Fruit fly (Drosophila melanogaster) whole organism, adult: ENCODE measurements around the gene CG31174.
A peak's percentile ranks its signal among the peaks of the same experiment; 100 is the strongest.

Experiments used
- CG11617 ChIP-seq: fragments of 200-800 bp; sonication (Bioruptor generic); optimal IDR thresholded peaks from 2 replicates; lab custom pipeline; 2017; ENCODE audit warnings: mild to moderate bottlenecking, missing biosample characterization, missing genetic modification reagents, missing genetic modification characterization
- CG12768 ChIP-seq: fragments of 200-800 bp; sonication (Bioruptor generic); optimal IDR thresholded peaks from 2 replicates; lab custom pipeline; 2017; ENCODE audit warnings: missing biosample characterization, missing genetic modification characterization, mild to moderate bottlenecking, moderate library complexity, missing genetic modification reagents
- CG14711 ChIP-seq: fragments of 200-800 bp; sonication (Bioruptor generic); optimal IDR thresholded peaks from 2 replicates; lab custom pipeline; 2018; ENCODE audit warnings: missing biosample characterization, mild to moderate bottlenecking, missing genetic modification characterization, moderate library complexity
- CG1620 ChIP-seq: fragments of 200-800 bp; sonication (Bioruptor generic); optimal IDR thresholded peaks from 2 replicates; lab custom pipeline; 2016; ENCODE audit warnings: missing biosample characterization, missing genetic modification characterization
- CG33017 ChIP-seq: fragments of 200-800 bp; sonication (Bioruptor generic); optimal IDR thresholded peaks from 2 replicates; lab custom pipeline; 2018; ENCODE audit warnings: missing biosample characterization, mild to moderate bottlenecking, missing genetic modification characterization, moderate library complexity
- CG5204 ChIP-seq: fragments of 200-800 bp; sonication (Bioruptor generic); optimal IDR thresholded peaks from 2 replicates; lab custom pipeline; 2016; ENCODE audit warnings: missing biosample characterization, missing genetic modification characterization
- CG7045 ChIP-seq: fragments of 200-800 bp; sonication (Bioruptor generic); optimal IDR thresholded peaks from 2 replicates; lab custom pipeline; 2017; ENCODE audit warnings: missing biosample characterization, mild to moderate bottlenecking, missing genetic modification characterization
- CG7101 ChIP-seq: fragments of 200-800 bp; sonication (Bioruptor generic); optimal IDR thresholded peaks from 2 replicates; lab custom pipeline; 2018; ENCODE audit warnings: missing biosample characterization, mild to moderate bottlenecking, missing genetic modification characterization, moderate library complexity
- Clk ChIP-seq: fragments of 200-800 bp; sonication (Bioruptor generic); optimal IDR thresholded peaks from 2 replicates; lab custom pipeline; 2017; ENCODE audit warnings: missing biosample characterization, missing genetic modification characterization
- Crg-1 ChIP-seq: fragments of 200-800 bp; sonication (Bioruptor generic); optimal IDR thresholded peaks from 2 replicates; lab custom pipeline; 2016; ENCODE audit warnings: missing biosample characterization, missing genetic modification characterization
- Hr96 ChIP-seq: fragments of 200-800 bp; sonication (Bioruptor generic); optimal IDR thresholded peaks from 2 replicates; lab custom pipeline; 2016; ENCODE audit warnings: missing biosample characterization, missing genetic modification characterization
- Mnt ChIP-seq: fragments of 200-800 bp; sonication (Bioruptor generic); optimal IDR thresholded peaks from 2 replicates; lab custom pipeline; 2016; ENCODE audit warnings: missing biosample characterization, mild to moderate bottlenecking, missing genetic modification characterization
- bab1 ChIP-seq: fragments of 200-800 bp; sonication (Bioruptor generic); optimal IDR thresholded peaks from 3 replicates; lab custom pipeline; 2019; ENCODE audit warnings: missing biosample characterization, mild to moderate bottlenecking, missing genetic modification characterization, moderate library complexity
- cic ChIP-seq: fragments of 200-800 bp; sonication (Bioruptor generic); optimal IDR thresholded peaks from 2 replicates; lab custom pipeline; 2017; ENCODE audit warnings: missing biosample characterization, mild to moderate bottlenecking, missing genetic modification characterization, moderate library complexity
- cnc ChIP-seq, 2 experiments: fragments of >200 bp; optimal IDR thresholded peaks; 2 replicates each; lab custom pipeline; 2017
- kay ChIP-seq: fragments of 200-800 bp; sonication (Bioruptor generic); peaks from one replicate; lab custom pipeline; 2016; ENCODE audit warnings: missing biosample characterization, missing genetic modification characterization, borderline replicate concordance
- ovo ChIP-seq: fragments of 200-800 bp; sonication (Bioruptor generic); optimal IDR thresholded peaks from 2 replicates; lab custom pipeline; 2016; ENCODE audit warnings: missing biosample characterization, missing genetic modification characterization
- pad ChIP-seq: fragments of 200-800 bp; sonication (Bioruptor generic); optimal IDR thresholded peaks from 3 replicates; lab custom pipeline; 2017; ENCODE audit warnings: missing biosample characterization, missing genetic modification characterization, mild to moderate bottlenecking, moderate library complexity, missing genetic modification reagents
- tj ChIP-seq: fragments of 200-800 bp; sonication (Bioruptor generic); optimal IDR thresholded peaks from 3 replicates; lab custom pipeline; 2017; ENCODE audit warnings: missing biosample characterization, mild to moderate bottlenecking, missing genetic modification characterization, moderate library complexity
- toe ChIP-seq: fragments of 200-800 bp; sonication (Bioruptor generic); optimal IDR thresholded peaks from 2 replicates; lab custom pipeline; 2016; ENCODE audit warnings: missing biosample characterization, missing genetic modification characterization

The CG31174 gene

dm6 chr3R:21885450-21885849 lies 16.1 kb upstream of the CG31174 start, which contains the start of gene CG17819:
Gene CG17819 (minus strand): TSS chr3R:21885550.
- TF ChIP-seq cnc (optimal IDR thresholded peaks at IDR 0.05; lab: Kevin White, UChicago) = no peak
- no peak for TF ChIP-seq CG1620 (GFP tag; lab: Kevin White, UChicago)
- no peak for TF ChIP-seq tj
- TF ChIP-seq CG7101 (tag; lab: Kevin White, UChicago) = no peak
- TF ChIP-seq CG7045 (GFP tag; lab: Kevin White, UChicago) = no peak
- TF ChIP-seq bab1 = no peak
- no peak for TF ChIP-seq Clk (GFP tag; lab: Kevin White, UChicago)
- TF ChIP-seq ovo (GFP tag; lab: Kevin White, UChicago) = no peak
- no peak for TF ChIP-seq CG12768 (GFP tag; lab: Kevin White, UChicago)
- no peak for TF ChIP-seq cic (GFP tag; lab: Kevin White, UChicago)
- TF ChIP-seq pad (GFP tag; lab: Kevin White, UChicago) = no peak
- no peak for TF ChIP-seq toe
- TF ChIP-seq CG33017 (tag; lab: Kevin White, UChicago) = no peak
- TF ChIP-seq CG14711 (tag; lab: Kevin White, UChicago) = no peak
- TF ChIP-seq CG5204 (GFP tag; lab: Kevin White, UChicago) = no peak
- no peak for TF ChIP-seq Mnt (GFP tag; lab: Kevin White, UChicago)
- TF ChIP-seq CG11617 (GFP tag; lab: Kevin White, UChicago) = no peak

- TF ChIP-seq Clk (GFP tag; lab: Kevin White, UChicago) = no peak
- no peak for TF ChIP-seq Mnt (GFP tag; lab: Kevin White, UChicago)
- TF ChIP-seq tj = no peak
- TF ChIP-seq CG7045 (GFP tag; lab: Kevin White, UChicago) = no peak
- TF ChIP-seq Hr96 (GFP tag; lab: Kevin White, UChicago) = no peak
- no peak for TF ChIP-seq CG7101 (tag; lab: Kevin White, UChicago)
- no peak for TF ChIP-seq pad (GFP tag; lab: Kevin White, UChicago)
- TF ChIP-seq bab1 = no peak
- TF ChIP-seq CG1620 (GFP tag; lab: Kevin White, UChicago) = no peak
- TF ChIP-seq toe = no peak
- no peak for TF ChIP-seq CG12768 (GFP tag; lab: Kevin White, UChicago)
These were observed 15.0 kb upstream of the CG31174 start, which contains the start of gene fit for dm6 chr3R:21884354-21884753. Gene fit (minus strand): TSS chr3R:21884454.

dm6 chr3R:21880510-21880909 lies 11.2 kb upstream of the CG31174 start, which contains the start of gene CG31465:
Gene CG31465 (plus strand): TSS chr3R:21880810.
- TF ChIP-seq pad (GFP tag; lab: Kevin White, UChicago) (no peak), CG12768 (GFP tag; lab: Kevin White, UChicago) (no peak), CG5204 (GFP tag; lab: Kevin White, UChicago) (no peak), Crg-1 (GFP tag; lab: Kevin White, UChicago) (no peak), CG7045 (GFP tag; lab: Kevin White, UChicago) (no peak), Clk (GFP tag; lab: Kevin White, UChicago) (no peak), Mnt (GFP tag; lab: Kevin White, UChicago) (no peak), CG7101 (tag; lab: Kevin White, UChicago) (no peak), CG1620 (GFP tag; lab: Kevin White, UChicago) (no peak), cnc (optimal IDR thresholded peaks at IDR 0.05; lab: Kevin White, UChicago) (no peak), ovo (GFP tag; lab: Kevin White, UChicago) (no peak), Hr96 (GFP tag; lab: Kevin White, UChicago) (no peak), CG11617 (GFP tag; lab: Kevin White, UChicago) (no peak)

dm6 chr3R:21878473-21878872 lies 9.2 kb upstream of the CG31174 start, which contains the start of gene CG34148:
Gene CG34148 (minus strand): TSS chr3R:21878686.
- peak; percentile 6 for TF ChIP-seq kay
- TF ChIP-seq CG1620 (GFP tag; lab: Kevin White, UChicago) = no peak

- TF ChIP-seq cic (GFP tag; lab: Kevin White, UChicago) (no peak), CG33017 (tag; lab: Kevin White, UChicago) (no peak), CG7045 (GFP tag; lab: Kevin White, UChicago) (no peak)
These were observed 8.3 kb upstream of the CG31174 start, which contains the start of gene P5CDh2 for dm6 chr3R:21877636-21878035. Gene P5CDh2 (plus strand): TSS chr3R:21877936.

dm6 chr3R:21874982-21875466 lies 5.7 kb upstream of the CG31174 start, which contains the start of gene CG6656:
Gene CG6656 (plus strand): TSS chr3R:21875293.
- TF ChIP-seq CG12768 (GFP tag; lab: Kevin White, UChicago) (peak; percentile 22), Clk (GFP tag; lab: Kevin White, UChicago) (no peak), ovo (GFP tag; lab: Kevin White, UChicago) (no peak), CG7045 (GFP tag; lab: Kevin White, UChicago) (peak; percentile 17), toe (no peak), cnc (optimal IDR thresholded peaks at IDR 0.05; lab: Kevin White, UChicago) (no peak), pad (GFP tag; lab: Kevin White, UChicago) (no peak), tj (no peak), Crg-1 (GFP tag; lab: Kevin White, UChicago) (no peak), bab1 (peak; percentile 5), CG14711 (tag; lab: Kevin White, UChicago) (peak; percentile 28), kay (no peak), Mnt (GFP tag; lab: Kevin White, UChicago) (peak; percentile 90), CG11617 (GFP tag; lab: Kevin White, UChicago) (peak; percentile 8), CG7101 (tag; lab: Kevin White, UChicago) (no peak), CG33017 (tag; lab: Kevin White, UChicago) (peak; percentile 12), CG5204 (GFP tag; lab: Kevin White, UChicago) (no peak), cic (GFP tag; lab: Kevin White, UChicago) (peak; percentile 9), Hr96 (GFP tag; lab: Kevin White, UChicago) (peak; percentile 58), CG1620 (GFP tag; lab: Kevin White, UChicago) (no peak)
